Worm (Caenorhabditis elegans): ENCODE measurements around the gene C17B7.5.

C17B7.5 gene

ce11 chrV:3295368-3295767, 38.1 kb upstream of the C17B7.5 start:
- no peak for TF ChIP-seq nhr-28 (tag; optimal IDR thresholded peaks at IDR 0.05)
- no peak for TF ChIP-seq elt-2 (tag; optimal IDR thresholded peaks at IDR 0.05)
- TF ChIP-seq aly-2 (tag; optimal IDR thresholded peaks at IDR 0.05): no peak
- TF ChIP-seq mdl-1 (tag; optimal IDR thresholded peaks at IDR 0.05): no peak
- no peak for TF ChIP-seq zag-1 (tag; optimal IDR thresholded peaks at IDR 0.05)
- TF ChIP-seq ama-1 (optimal IDR thresholded peaks at IDR 0.05): no peak
- TF ChIP-seq hmg-11 (tag; optimal IDR thresholded peaks at IDR 0.05): no peak

- no peak for TF ChIP-seq lsy-12 (tag; optimal IDR thresholded peaks at IDR 0.05)
- no peak for TF ChIP-seq nhr-12 (tag; optimal IDR thresholded peaks at IDR 0.05)
- TF ChIP-seq zag-1 (tag; optimal IDR thresholded peaks at IDR 0.05): no peak
- no peak for TF ChIP-seq pqm-1 (tag; optimal IDR thresholded peaks at IDR 0.05)
- TF ChIP-seq nhr-23 (tag; optimal IDR thresholded peaks at IDR 0.05): no peak
- no peak for TF ChIP-seq lin-15B (tag; optimal IDR thresholded peaks at IDR 0.05)
- no peak for TF ChIP-seq nhr-25 (tag; optimal IDR thresholded peaks at IDR 0.05)
- no peak for TF ChIP-seq ceh-28 (tag; optimal IDR thresholded peaks at IDR 0.05)
- no peak for TF ChIP-seq ama-1 (optimal IDR thresholded peaks at IDR 0.05)
- no peak for TF ChIP-seq fkh-10 (GFP tag; optimal IDR thresholded peaks at IDR 0.05)
- TF ChIP-seq jun-1 (tag; optimal IDR thresholded peaks at IDR 0.05): no peak
- no peak for TF ChIP-seq fkh-2 (tag; optimal IDR thresholded peaks at IDR 0.05)
Observed at ce11 chrV:3297764-3298163, 35.7 kb upstream of the C17B7.5 start, which contains the start of gene srx-122. Gene srx-122 (minus strand): TSS chrV:3297864.

- TF ChIP-seq ztf-11 (tag; optimal IDR thresholded peaks at IDR 0.05) (no peak), egl-5 (tag; optimal IDR thresholded peaks at IDR 0.05) (no peak), pqm-1 (tag; optimal IDR thresholded peaks at IDR 0.05) (no peak), fos-1 (tag; optimal IDR thresholded peaks at IDR 0.05) (no peak), ceh-82 (tag; optimal IDR thresholded peaks at IDR 0.05) (no peak), aly-2 (tag; optimal IDR thresholded peaks at IDR 0.05) (no peak), ZK546.5 (tag; optimal IDR thresholded peaks at IDR 0.05) (no peak), pha-4 (tag; optimal IDR thresholded peaks at IDR 0.05) (no peak), hmg-11 (tag; optimal IDR thresholded peaks at IDR 0.05) (no peak)
Observed at ce11 chrV:3299437-3299836, 34.0 kb upstream of the C17B7.5 start.

ce11 chrV:3301898-3302297, 31.5 kb upstream of the C17B7.5 start, which contains the start of gene srbc-1:
Gene srbc-1 (minus strand): TSS chrV:3301998.
- TF ChIP-seq zag-1 (tag; optimal IDR thresholded peaks at IDR 0.05): no peak
- TF ChIP-seq ztf-4 (tag; optimal IDR thresholded peaks at IDR 0.05): no peak
- no peak for TF ChIP-seq nhr-67 (tag; optimal IDR thresholded peaks at IDR 0.05)
- TF ChIP-seq jun-1 (tag; optimal IDR thresholded peaks at IDR 0.05): no peak
- TF ChIP-seq nhr-12 (tag; optimal IDR thresholded peaks at IDR 0.05): no peak
- TF ChIP-seq unc-39 (tag; optimal IDR thresholded peaks at IDR 0.05): no peak
- no peak for TF ChIP-seq nhr-237 (tag; optimal IDR thresholded peaks at IDR 0.05)
- TF ChIP-seq ceh-16 (tag; optimal IDR thresholded peaks at IDR 0.05): no peak
- TF ChIP-seq ceh-28 (tag; optimal IDR thresholded peaks at IDR 0.05): no peak
- no peak for TF ChIP-seq pha-4 (tag; optimal IDR thresholded peaks at IDR 0.05)
- no peak for TF ChIP-seq ceh-82 (tag; optimal IDR thresholded peaks at IDR 0.05)
- no peak for TF ChIP-seq egl-5 (tag; optimal IDR thresholded peaks at IDR 0.05)
- no peak for TF ChIP-seq hmg-11 (tag; optimal IDR thresholded peaks at IDR 0.05)
- TF ChIP-seq R02D3.7 (tag; optimal IDR thresholded peaks at IDR 0.05): no peak
- no peak for TF ChIP-seq mdl-1 (tag; optimal IDR thresholded peaks at IDR 0.05)

- TF ChIP-seq nhr-237 (tag; optimal IDR thresholded peaks at IDR 0.05) (no peak), ama-1 (optimal IDR thresholded peaks at IDR 0.05) (no peak), aly-2 (tag; optimal IDR thresholded peaks at IDR 0.05) (no peak), lin-39 (tag; optimal IDR thresholded peaks at IDR 0.05) (no peak), snpc-4 (tag; optimal IDR thresholded peaks at IDR 0.05) (no peak), ceh-82 (tag; optimal IDR thresholded peaks at IDR 0.05) (no peak)
Observed at ce11 chrV:3308169-3308568, 25.3 kb upstream of the C17B7.5 start, which contains the start of gene srbc-3. Gene srbc-3 (plus strand): TSS chrV:3308469.

ce11 chrV:3312067-3312666, 21.3 kb upstream of the C17B7.5 start, which contains the start of gene arrd-18:
Gene arrd-18 (minus strand): TSS chrV:3312117.
- TF ChIP-seq nfya-1 (tag; optimal IDR thresholded peaks at IDR 0.05; ENCODE audit: insufficient read depth): peak; percentile 27
- TF ChIP-seq lin-15B (tag; optimal IDR thresholded peaks at IDR 0.05): no peak
- no peak for TF ChIP-seq zag-1 (tag; optimal IDR thresholded peaks at IDR 0.05)
- TF ChIP-seq R02D3.7 (tag; optimal IDR thresholded peaks at IDR 0.05): no peak
- TF ChIP-seq nhr-28 (tag; optimal IDR thresholded peaks at IDR 0.05): no peak
- TF ChIP-seq elt-2 (tag; optimal IDR thresholded peaks at IDR 0.05): peak; percentile 38
- TF ChIP-seq ZK546.5 (tag; optimal IDR thresholded peaks at IDR 0.05): no peak
- TF ChIP-seq snpc-4 (tag; optimal IDR thresholded peaks at IDR 0.05): peak; percentile 14
- no peak for TF ChIP-seq nhr-43 (tag; optimal IDR thresholded peaks at IDR 0.05; ENCODE audit: poor library complexity, severe bottlenecking)
- TF ChIP-seq aly-2 (tag; optimal IDR thresholded peaks at IDR 0.05): no peak
- TF ChIP-seq hmg-11 (tag; optimal IDR thresholded peaks at IDR 0.05): peak; percentile 50

All from whole organism, L3 larva.